Fruit fly (Drosophila melanogaster): ENCODE results near the gene Sec13.

dm6 chr3R:23372624-23373023, 16.5 kb downstream of the Sec13 start, which contains the start of gene CG42827:
- TF ChIP-seq psq (optimal IDR thresholded peaks at IDR 0.05) = no peak
- no peak for TF ChIP-seq Myc (optimal IDR thresholded peaks at IDR 0.05)
- no peak for TF ChIP-seq h (optimal IDR thresholded peaks at IDR 0.05)
- TF ChIP-seq ttk (optimal IDR thresholded peaks at IDR 0.05) = no peak
- no peak for TF ChIP-seq Sin3A (optimal IDR thresholded peaks at IDR 0.05)
